1 fruit fly cellular context compared by ENCODE assay signal in the genomic region with DNA sequence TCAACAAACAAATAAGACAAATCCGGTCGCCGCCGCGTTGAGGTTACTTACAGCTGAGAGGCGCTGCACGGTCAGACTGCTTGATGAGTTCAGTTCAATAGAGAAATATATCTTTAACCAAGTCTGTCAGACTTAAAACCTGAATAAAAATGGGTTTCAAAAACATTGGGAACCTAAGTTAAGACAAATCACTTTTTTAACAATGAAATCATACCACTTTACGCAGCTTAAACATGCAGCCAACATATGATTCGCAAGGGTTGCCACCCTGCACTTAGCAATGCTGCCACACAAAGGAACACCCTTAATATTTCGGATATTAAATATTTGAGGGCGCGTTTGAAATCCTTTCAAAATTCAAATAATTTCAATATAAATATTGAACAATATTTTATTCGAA.
A peak's percentile ranks its signal among the peaks of the same experiment; 100 is the strongest.
TF ChIP-seq lines count a peak whose summit lies in the region.

TSS of gene CG5515 (minus strand) at position 278 of the 400 bp plus-strand sequence.

TF ChIP-seq in whole organism, embryonic, 481 proteins besides CTCF, POLR2A, EP300 and RAD21 (continued from another document and continues in another):
- peak; percentile 83 for TF ChIP-seq Oaz (GFP tag; IDR thresholded peaks at IDR 0.05; lab: Robert Waterston, UW)
- no peak for TF ChIP-seq CG15479 (GFP tag; optimal IDR thresholded peaks at IDR 0.05; lab: Kevin White, UChicago)
- peak; percentile 65 for TF ChIP-seq CG18619 (GFP tag; optimal IDR thresholded peaks at IDR 0.05; lab: Kevin White, UChicago)
- peak; percentile 74 for TF ChIP-seq sug (tag; optimal IDR thresholded peaks at IDR 0.05; lab: Kevin White, UChicago)
- TF ChIP-seq CG4328 (GFP tag; optimal IDR thresholded peaks at IDR 0.05; lab: Kevin White, UChicago): no peak
- TF ChIP-seq sqz (GFP tag; optimal IDR thresholded peaks at IDR 0.05; lab: Kevin White, UChicago): no peak
- TF ChIP-seq Antp (GFP tag; optimal IDR thresholded peaks at IDR 0.05; lab: Kevin White, UChicago): peak; percentile 63
- TF ChIP-seq sens (GFP tag; lab: Kevin White, UChicago): peak; percentile 96
- TF ChIP-seq Vsx1 (GFP tag; optimal IDR thresholded peaks at IDR 0.05; lab: Kevin White, UChicago): no peak
- no peak for TF ChIP-seq run (tag; optimal IDR thresholded peaks at IDR 0.05; lab: Kevin White, UChicago)
- TF ChIP-seq stwl (tag; optimal IDR thresholded peaks at IDR 0.05; lab: Kevin White, UChicago): peak; percentile 84
- TF ChIP-seq onecut (GFP tag; IDR thresholded peaks at IDR 0.05; lab: Robert Waterston, UW): peak; percentile 77
- peak; percentile 57 for TF ChIP-seq pzg (GFP tag; optimal IDR thresholded peaks at IDR 0.05; lab: Kevin White, UChicago)
- peak; percentile 60 for TF ChIP-seq CG3281 (GFP tag; optimal IDR thresholded peaks at IDR 0.05; lab: Kevin White, UChicago)
- TF ChIP-seq CG15269 (tag; optimal IDR thresholded peaks at IDR 0.05; lab: Kevin White, UChicago): peak; percentile 76
- TF ChIP-seq CG9876 (GFP tag; optimal IDR thresholded peaks at IDR 0.05; lab: Kevin White, UChicago): peak; percentile 73
- peak; percentile 73 for TF ChIP-seq gro (GFP tag; optimal IDR thresholded peaks at IDR 0.05; lab: Kevin White, UChicago)
- TF ChIP-seq amos (GFP tag; IDR thresholded peaks at IDR 0.05; lab: Robert Waterston, UW; ENCODE audit: partially characterized antibody): peak; percentile 71
- peak; percentile 64 for TF ChIP-seq gt (GFP tag; IDR thresholded peaks at IDR 0.05; lab: Robert Waterston, UW)
- TF ChIP-seq cad (GFP tag; optimal IDR thresholded peaks at IDR 0.05; lab: Kevin White, UChicago): no peak
- TF ChIP-seq CG30431 (GFP tag; optimal IDR thresholded peaks at IDR 0.05; lab: Kevin White, UChicago): peak; percentile 36
- no peak for TF ChIP-seq CG15073 (GFP tag; optimal IDR thresholded peaks at IDR 0.05; lab: Kevin White, UChicago)
- no peak for TF ChIP-seq CG10274 (GFP tag; optimal IDR thresholded peaks at IDR 0.05; lab: Kevin White, UChicago)
- TF ChIP-seq CG14014 (GFP tag; IDR thresholded peaks at IDR 0.05; lab: Robert Waterston, UW): peak; percentile 70; the same call in 1 of the 2 replicates
- peak; percentile 66 for TF ChIP-seq mam (GFP tag; optimal IDR thresholded peaks at IDR 0.05; lab: Kevin White, UChicago)
- TF ChIP-seq ranshi (GFP tag; IDR thresholded peaks at IDR 0.05; lab: Robert Waterston, UW): peak; percentile 40; the same call in 1 of the 2 replicates
- TF ChIP-seq CG7745 (tag; optimal IDR thresholded peaks at IDR 0.05; lab: Kevin White, UChicago): no peak
- peak; percentile 58 for TF ChIP-seq unc-4 (GFP tag; IDR thresholded peaks at IDR 0.05; lab: Robert Waterston, UW; ENCODE audit: partially characterized antibody)
- TF ChIP-seq Ravus (GFP tag; IDR thresholded peaks at IDR 0.05; lab: Robert Waterston, UW): peak; percentile 4; the same call in 1 of the 2 replicates
- TF ChIP-seq Blimp-1 (GFP tag; optimal IDR thresholded peaks at IDR 0.05; lab: Kevin White, UChicago): peak; percentile 80
- peak; percentile 64; the same call in 2 of the 3 replicates for TF ChIP-seq CG11560 (tag; IDR thresholded peaks at IDR 0.05; lab: Robert Waterston, UW)
- no peak for TF ChIP-seq CG17186 (GFP tag; optimal IDR thresholded peaks at IDR 0.05; lab: Kevin White, UChicago)
- TF ChIP-seq CG31441 (GFP tag; IDR thresholded peaks at IDR 0.05; lab: Robert Waterston, UW): no peak; the same call in 1 of the 2 replicates
- peak; percentile 32 for TF ChIP-seq CG5245 (GFP tag; optimal IDR thresholded peaks at IDR 0.05; lab: Kevin White, UChicago)
- peak; percentile 6 for TF ChIP-seq YL-1 (GFP tag; optimal IDR thresholded peaks at IDR 0.05; lab: Kevin White, UChicago)
- peak; percentile 64; the same call in 1 of the 2 replicates for TF ChIP-seq Taf1 (GFP tag; IDR thresholded peaks at IDR 0.05; lab: Robert Waterston, UW)
- peak; percentile 27; the same call in 1 of the 2 replicates for TF ChIP-seq CG17612 (GFP tag; IDR thresholded peaks at IDR 0.05; lab: Robert Waterston, UW)
- peak; percentile 86 for TF ChIP-seq CG34422 (GFP tag; IDR thresholded peaks at IDR 0.05; lab: Robert Waterston, UW)
- TF ChIP-seq Hey (tag; optimal IDR thresholded peaks at IDR 0.05; lab: Kevin White, UChicago): no peak
- TF ChIP-seq CG1832 (GFP tag; optimal IDR thresholded peaks at IDR 0.05; lab: Kevin White, UChicago): no peak
- no peak for TF ChIP-seq nom (GFP tag; optimal IDR thresholded peaks at IDR 0.05; lab: Kevin White, UChicago)
- TF ChIP-seq dpn (GFP tag; optimal IDR thresholded peaks at IDR 0.05; lab: Kevin White, UChicago): peak in 1 of 2 experiments; percentile 82
- no peak for TF ChIP-seq schlank (tag; optimal IDR thresholded peaks at IDR 0.05; lab: Kevin White, UChicago)
- no peak for TF ChIP-seq CG16779 (GFP tag; IDR thresholded peaks at IDR 0.05; lab: Robert Waterston, UW)
- TF ChIP-seq nerfin-1 (tag; optimal IDR thresholded peaks at IDR 0.05; lab: Kevin White, UChicago): peak; percentile 73
- TF ChIP-seq corto (GFP tag; optimal IDR thresholded peaks at IDR 0.05; lab: Kevin White, UChicago): peak; percentile 47
- TF ChIP-seq pita (GFP tag; optimal IDR thresholded peaks at IDR 0.05; lab: Kevin White, UChicago): no peak
- peak; percentile 89 for TF ChIP-seq shn (GFP tag; optimal IDR thresholded peaks at IDR 0.05; lab: Kevin White, UChicago)
- TF ChIP-seq Bgb (GFP tag; IDR thresholded peaks at IDR 0.05; lab: Robert Waterston, UW; ENCODE audit: partially characterized antibody): peak; percentile 77
- TF ChIP-seq al (GFP tag; IDR thresholded peaks at IDR 0.05; lab: Robert Waterston, UW): peak; percentile 72
- peak; percentile 72 for TF ChIP-seq gsb (GFP tag; IDR thresholded peaks at IDR 0.05; lab: Robert Waterston, UW)
- no peak for TF ChIP-seq CG2678 (tag; optimal IDR thresholded peaks at IDR 0.05; lab: Kevin White, UChicago)
- peak; percentile 93 for TF ChIP-seq ken (GFP tag; IDR thresholded peaks at IDR 0.05; lab: Robert Waterston, UW)
- TF ChIP-seq CG4282 (GFP tag; optimal IDR thresholded peaks at IDR 0.05; lab: Kevin White, UChicago): peak; percentile 78
- peak; percentile 30 for TF ChIP-seq Lhr (GFP tag; optimal IDR thresholded peaks at IDR 0.05; lab: Kevin White, UChicago)
- no peak for TF ChIP-seq CkIIα-i1 (GFP tag; IDR thresholded peaks at IDR 0.05; lab: Robert Waterston, UW)
- TF ChIP-seq CG4820 (GFP tag; optimal IDR thresholded peaks at IDR 0.05; lab: Kevin White, UChicago): peak; percentile 59
- TF ChIP-seq CG2202 (tag; optimal IDR thresholded peaks at IDR 0.05; lab: Kevin White, UChicago): no peak
- TF ChIP-seq tna (GFP tag; IDR thresholded peaks at IDR 0.05; lab: Robert Waterston, UW; ENCODE audit: partially characterized antibody): peak; percentile 81
- TF ChIP-seq HLH54F (GFP tag; optimal IDR thresholded peaks at IDR 0.05; lab: Kevin White, UChicago): peak; percentile 88
- peak; percentile 51 for TF ChIP-seq CG11723 (GFP tag; optimal IDR thresholded peaks at IDR 0.05; lab: Kevin White, UChicago)
- no peak for TF ChIP-seq CG3838 (GFP tag; optimal IDR thresholded peaks at IDR 0.05; lab: Kevin White, UChicago)
- TF ChIP-seq Nf-YA (GFP tag; IDR thresholded peaks at IDR 0.05; lab: Robert Waterston, UW): peak; percentile 71; the same call in 1 of the 2 replicates
- TF ChIP-seq CG18262 (tag; optimal IDR thresholded peaks at IDR 0.05; lab: Kevin White, UChicago): peak; percentile 64
- TF ChIP-seq crol (GFP tag; IDR thresholded peaks at IDR 0.05; lab: Robert Waterston, UW): no peak
- TF ChIP-seq gcm (GFP tag; optimal IDR thresholded peaks at IDR 0.05; lab: Kevin White, UChicago): no peak
- peak; percentile 65 for TF ChIP-seq Adf1 (GFP tag; IDR thresholded peaks at IDR 0.05; lab: Robert Waterston, UW)
- TF ChIP-seq CG4854 (GFP tag; optimal IDR thresholded peaks at IDR 0.05; lab: Kevin White, UChicago): peak; percentile 52
- TF ChIP-seq CG7786 (GFP tag; optimal IDR thresholded peaks at IDR 0.05; lab: Kevin White, UChicago): peak; percentile 80
- no peak for TF ChIP-seq CG6175 (GFP tag; IDR thresholded peaks at IDR 0.05; lab: Robert Waterston, UW)
- peak; percentile 75 for TF ChIP-seq CG4730 (GFP tag; IDR thresholded peaks at IDR 0.05; lab: Robert Waterston, UW)
- TF ChIP-seq scrt (GFP tag; optimal IDR thresholded peaks at IDR 0.05; lab: Kevin White, UChicago): no peak
- peak; percentile 70 for TF ChIP-seq CG11456 (GFP tag; IDR thresholded peaks at IDR 0.05; lab: Robert Waterston, UW)
- TF ChIP-seq pros (GFP tag; optimal IDR thresholded peaks at IDR 0.05; lab: Kevin White, UChicago): no peak
- peak; percentile 47; the same call in 1 of the 2 replicates for TF ChIP-seq CG31224 (GFP tag; IDR thresholded peaks at IDR 0.05; lab: Robert Waterston, UW)
- TF ChIP-seq trh (GFP tag; optimal IDR thresholded peaks at IDR 0.05; lab: Kevin White, UChicago): peak; percentile 61
- TF ChIP-seq Hr78 (GFP tag; optimal IDR thresholded peaks at IDR 0.05; lab: Kevin White, UChicago): no peak
- peak; percentile 3 for TF ChIP-seq kni (GFP tag; optimal IDR thresholded peaks at IDR 0.05; lab: Kevin White, UChicago)
- peak; percentile 65 for TF ChIP-seq CG17361 (GFP tag; IDR thresholded peaks at IDR 0.05; lab: Robert Waterston, UW)
- no peak for TF ChIP-seq CG8290 (GFP tag; optimal IDR thresholded peaks at IDR 0.05; lab: Kevin White, UChicago)
- TF ChIP-seq CG8290 (tag; optimal IDR thresholded peaks at IDR 0.05; lab: Kevin White, UChicago): no peak
- peak; percentile 33 for TF ChIP-seq ab (GFP tag; optimal IDR thresholded peaks at IDR 0.05; lab: Kevin White, UChicago)
- peak; percentile 51; the same call in 1 of the 3 replicates for TF ChIP-seq CG11093 (GFP tag; IDR thresholded peaks at IDR 0.05; lab: Robert Waterston, UW)
- peak; percentile 88 for TF ChIP-seq nerfin-2 (GFP tag; IDR thresholded peaks at IDR 0.05; lab: Robert Waterston, UW; ENCODE audit: partially characterized antibody)
- no peak for TF ChIP-seq tll (GFP tag; optimal IDR thresholded peaks at IDR 0.05; lab: Kevin White, UChicago)
- peak; percentile 93 for TF ChIP-seq row (GFP tag; IDR thresholded peaks at IDR 0.05; lab: Robert Waterston, UW)
- peak; percentile 61 for TF ChIP-seq cato (GFP tag; optimal IDR thresholded peaks at IDR 0.05; lab: Kevin White, UChicago; ENCODE audit: borderline replicate concordance)
- peak; percentile 64 for TF ChIP-seq CG9215 (GFP tag; IDR thresholded peaks at IDR 0.05; lab: Robert Waterston, UW)
- peak; percentile 91 for TF ChIP-seq CG3847 (GFP tag; IDR thresholded peaks at IDR 0.05; lab: Robert Waterston, UW)
- TF ChIP-seq lilli (GFP tag; optimal IDR thresholded peaks at IDR 0.05; lab: Kevin White, UChicago): peak; percentile 88
- peak; percentile 75 to 77 for TF ChIP-seq Pdp1 (GFP tag; optimal IDR thresholded peaks at IDR 0.05; lab: Kevin White, UChicago)
- no peak for TF ChIP-seq CG14667 (GFP tag; IDR thresholded peaks at IDR 0.05; lab: Robert Waterston, UW)
- TF ChIP-seq cwo (GFP tag; optimal IDR thresholded peaks at IDR 0.05; lab: Kevin White, UChicago): no peak
- peak; percentile 80 for TF ChIP-seq ssp (GFP tag; IDR thresholded peaks at IDR 0.05; lab: Robert Waterston, UW)
- peak; percentile 9 for TF ChIP-seq CG7987 (GFP tag; optimal IDR thresholded peaks at IDR 0.05; lab: Kevin White, UChicago)
- peak; percentile 74 for TF ChIP-seq chm (GFP tag; IDR thresholded peaks at IDR 0.05; lab: Robert Waterston, UW)
- TF ChIP-seq CG33213 (GFP tag; optimal IDR thresholded peaks at IDR 0.05; lab: Kevin White, UChicago): peak; percentile 74
- TF ChIP-seq zf30C (GFP tag; optimal IDR thresholded peaks at IDR 0.05; lab: Kevin White, UChicago): no peak
- peak; percentile 49 for TF ChIP-seq fd96Cb (tag; optimal IDR thresholded peaks at IDR 0.05; lab: Kevin White, UChicago)
- TF ChIP-seq Lim3 (GFP tag; IDR thresholded peaks at IDR 0.05; lab: Robert Waterston, UW): peak; percentile 50; the same call in 1 of the 2 replicates
- peak; percentile 58; the same call in 1 of the 3 replicates for TF ChIP-seq Doc3 (GFP tag; IDR thresholded peaks at IDR 0.05; lab: Robert Waterston, UW; ENCODE audit: partially characterized antibody)
- TF ChIP-seq sima (GFP tag; optimal IDR thresholded peaks at IDR 0.05; lab: Kevin White, UChicago): no peak
- TF ChIP-seq mld (GFP tag; IDR thresholded peaks at IDR 0.05; lab: Robert Waterston, UW; ENCODE audit: partially characterized antibody): peak; percentile 56; the same call in 1 of the 3 replicates
- peak; percentile 87 for TF ChIP-seq fu2 (GFP tag; optimal IDR thresholded peaks at IDR 0.05; lab: Kevin White, UChicago)
- peak; percentile 51 for TF ChIP-seq tio (GFP tag; optimal IDR thresholded peaks at IDR 0.05; lab: Kevin White, UChicago)
- peak; percentile 84 for TF ChIP-seq HLH3B (GFP tag; IDR thresholded peaks at IDR 0.05; lab: Robert Waterston, UW)
- peak; percentile 76 for TF ChIP-seq CG15601 (tag; optimal IDR thresholded peaks at IDR 0.05; lab: Kevin White, UChicago)
- peak; percentile 71 for TF ChIP-seq Max (GFP tag; optimal IDR thresholded peaks at IDR 0.05; lab: Kevin White, UChicago)
- TF ChIP-seq jigr1 (GFP tag; IDR thresholded peaks at IDR 0.05; lab: Robert Waterston, UW): peak; percentile 34; the same call in 1 of the 3 replicates
- no peak for TF ChIP-seq Awh (GFP tag; IDR thresholded peaks at IDR 0.05; lab: Robert Waterston, UW)
- no peak for TF ChIP-seq Poxn (GFP tag; IDR thresholded peaks at IDR 0.05; lab: Robert Waterston, UW)
- TF ChIP-seq CG13424 (tag; optimal IDR thresholded peaks at IDR 0.05; lab: Kevin White, UChicago): peak; percentile 95
- no peak for TF ChIP-seq gsb-n (tag; optimal IDR thresholded peaks at IDR 0.05; lab: Kevin White, UChicago)
- peak; percentile 86 for TF ChIP-seq PHDP (tag; optimal IDR thresholded peaks at IDR 0.05; lab: Kevin White, UChicago)
- peak; percentile 67 for TF ChIP-seq bigmax (GFP tag; optimal IDR thresholded peaks at IDR 0.05; lab: Kevin White, UChicago)
- TF ChIP-seq nmo (GFP tag; optimal IDR thresholded peaks at IDR 0.05; lab: Kevin White, UChicago): peak; percentile 87
- TF ChIP-seq Fer3 (tag; optimal IDR thresholded peaks at IDR 0.05; lab: Kevin White, UChicago): peak; percentile 48
- peak; percentile 44 for TF ChIP-seq CG3995 (GFP tag; optimal IDR thresholded peaks at IDR 0.05; lab: Kevin White, UChicago)
- peak; percentile 54; the same call in 1 of the 2 replicates for TF ChIP-seq ham (GFP tag; IDR thresholded peaks at IDR 0.05; lab: Robert Waterston, UW)
- TF ChIP-seq ro (GFP tag; IDR thresholded peaks at IDR 0.05; lab: Robert Waterston, UW): peak; percentile 36; the same call in 1 of the 2 replicates
- TF ChIP-seq HHEX (GFP tag; optimal IDR thresholded peaks at IDR 0.05; lab: Kevin White, UChicago): no peak
- TF ChIP-seq CG34224 (GFP tag; IDR thresholded peaks at IDR 0.05; lab: Robert Waterston, UW; ENCODE audit: partially characterized antibody): peak; percentile 87
- TF ChIP-seq CG2116 (GFP tag; optimal IDR thresholded peaks at IDR 0.05; lab: Kevin White, UChicago): peak; percentile 60
- TF ChIP-seq grn (GFP tag; optimal IDR thresholded peaks at IDR 0.05; lab: Kevin White, UChicago): no peak
- peak; percentile 77 for TF ChIP-seq grau (tag; optimal IDR thresholded peaks at IDR 0.05; lab: Kevin White, UChicago)
